Fruit fly (Drosophila melanogaster) Kc167 (cell line): ENCODE results near the gene CG31459.

ENCODE experiments used
- psq ChIP-seq: fragments of >200 bp; optimal IDR thresholded peaks from 2 replicates; lab custom pipeline; 2017; ENCODE audit warnings: missing external identifiers
- ttk ChIP-seq: sonication (Bioruptor generic); optimal IDR thresholded peaks from 2 replicates; lab custom pipeline; 2017; ENCODE audit warnings: missing external identifiers

DNA sequence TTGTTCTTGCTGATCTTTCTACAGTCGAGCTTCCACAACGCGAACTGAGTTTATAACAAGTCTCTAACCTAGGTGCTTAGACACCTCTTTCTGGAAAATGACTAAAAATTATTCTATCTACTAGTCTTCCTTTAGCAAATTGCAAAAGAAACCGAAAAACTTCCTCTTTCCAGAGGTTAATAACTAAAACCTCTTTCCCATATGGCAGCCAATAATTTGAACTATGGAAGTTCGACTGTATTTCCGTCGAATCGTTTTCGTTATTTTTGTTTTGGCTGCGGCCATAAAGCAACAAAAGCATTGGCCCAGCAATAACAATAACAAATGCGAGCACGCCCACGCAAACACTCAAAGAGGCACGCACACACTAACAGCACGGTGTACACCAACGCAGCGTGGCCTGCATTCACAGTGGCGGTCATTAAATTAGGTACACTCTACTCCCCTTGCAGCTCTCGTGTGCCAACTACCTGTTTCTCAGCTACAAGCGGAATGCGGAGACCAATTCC, 39.8 kb downstream of the CG31459 start:
- TF ChIP-seq ttk (lab: Kevin White, UChicago) (no peak), psq (lab: Kevin White, UChicago) (no peak)
